Comparison of ENCODE assay signal across 1 fruit fly cellular context in the genomic region with DNA sequence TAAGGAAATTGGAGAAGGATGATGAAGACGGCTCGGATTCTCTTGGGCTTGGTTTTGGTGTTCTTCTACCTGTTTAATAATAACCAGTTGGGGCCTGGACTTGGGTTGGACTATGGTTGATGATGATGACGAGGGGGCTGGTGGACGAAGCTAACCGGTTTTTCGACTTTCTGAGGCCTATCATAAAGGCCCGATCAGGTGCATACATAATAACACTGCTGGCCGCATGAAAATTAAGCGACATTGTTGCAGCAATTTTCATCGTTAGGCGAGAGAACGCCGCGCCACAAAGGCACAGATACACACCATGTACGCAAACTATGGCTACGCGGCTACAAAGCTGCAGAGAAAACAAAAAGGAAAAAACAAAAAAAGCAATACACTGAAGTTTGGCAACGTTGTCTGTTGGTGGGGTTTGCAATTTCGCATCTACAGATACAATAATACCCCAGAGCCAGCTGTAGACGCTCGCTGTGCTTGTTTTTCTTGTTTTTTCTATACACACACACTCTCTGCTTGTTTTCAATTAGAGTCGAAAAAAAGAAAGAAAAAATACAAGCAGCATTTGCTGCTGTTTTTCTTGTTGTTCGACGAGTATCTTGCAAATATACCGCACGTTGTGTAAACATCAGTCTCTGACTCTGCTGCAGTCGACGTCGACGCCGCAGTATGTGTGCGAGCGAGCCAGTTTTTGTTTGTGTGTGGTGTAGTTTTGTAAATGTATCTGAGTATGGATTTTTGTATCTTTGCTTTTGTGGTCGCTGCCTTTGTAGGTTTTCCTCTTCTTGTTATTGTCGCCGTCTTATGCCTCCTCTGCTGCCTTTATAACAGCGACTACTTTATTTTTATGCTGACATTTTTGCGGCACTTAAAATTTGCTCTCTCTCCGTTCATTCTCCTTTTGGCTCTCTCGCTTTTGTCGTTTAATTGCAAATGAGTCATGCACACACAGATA.
TF ChIP-seq lines count a peak whose summit lies in the region.

No protein-coding gene starts in this region.

TF ChIP-seq in whole organism, embryonic, 481 proteins besides CTCF, POLR2A, EP300 and RAD21 (continued from another document):
- peak; percentile 49 for TF ChIP-seq CG12104 (GFP tag; optimal IDR thresholded peaks at IDR 0.05; lab: Kevin White, UChicago)
- no peak for TF ChIP-seq vvl (GFP tag; IDR thresholded peaks at IDR 0.05; lab: Robert Waterston, UW)
- TF ChIP-seq CG14441 (GFP tag; IDR thresholded peaks at IDR 0.05; lab: Robert Waterston, UW), result no peak
- no peak for TF ChIP-seq z (GFP tag; IDR thresholded peaks at IDR 0.05; lab: Robert Waterston, UW)
- TF ChIP-seq CG5180 (GFP tag; optimal IDR thresholded peaks at IDR 0.05; lab: Kevin White, UChicago), result peak; percentile 75
- TF ChIP-seq CG18011 (GFP tag; optimal IDR thresholded peaks at IDR 0.05; lab: Kevin White, UChicago), result peak; percentile 39
- no peak for TF ChIP-seq CG34422 (GFP tag; IDR thresholded peaks at IDR 0.05; lab: Robert Waterston, UW)
- no peak for TF ChIP-seq prd (optimal IDR thresholded peaks at IDR 0.05; lab: Kevin White, UChicago)
- TF ChIP-seq prd (GFP tag; IDR thresholded peaks at IDR 0.05; lab: Robert Waterston, UW), result no peak
- peak; percentile 11 for TF ChIP-seq HmgD (GFP tag; optimal IDR thresholded peaks at IDR 0.05; lab: Kevin White, UChicago)
- peak; percentile 11 for TF ChIP-seq tin (GFP tag; optimal IDR thresholded peaks at IDR 0.05; lab: Kevin White, UChicago)
- TF ChIP-seq sens-2 (GFP tag; IDR thresholded peaks at IDR 0.05; lab: Robert Waterston, UW), result no peak
